Worm (Caenorhabditis elegans): ENCODE results near the gene cdk-11.2.
A peak's percentile ranks its signal among the peaks of the same experiment; 100 is the strongest.

Gene cdk-11.2

ce11 chrX:10444705-10445104 lies 25.1 kb upstream of the cdk-11.2 start, which contains the start of gene C39B10.4:
C39B10.4 (plus strand) TSS chrX:10445005.
- no peak for TF ChIP-seq ztf-11 (tag; optimal IDR thresholded peaks at IDR 0.05)
- no peak for TF ChIP-seq Y75B8A.6 (GFP tag; IDR thresholded peaks at IDR 0.05)
- no peak for TF ChIP-seq pqm-1 (tag; optimal IDR thresholded peaks at IDR 0.05)
- TF ChIP-seq php-3 (GFP tag; IDR thresholded peaks at IDR 0.05) = no peak
- TF ChIP-seq unc-62 (GFP tag; optimal IDR thresholded peaks at IDR 0.05 in 1 of 2) = no peak
- TF ChIP-seq unc-62 (tag; optimal IDR thresholded peaks at IDR 0.05) = no peak
- no peak for TF ChIP-seq zfp-2 (tag; optimal IDR thresholded peaks at IDR 0.05)
- TF ChIP-seq ceh-62 (tag; optimal IDR thresholded peaks at IDR 0.05) = no peak
- no peak for TF ChIP-seq egl-43 (GFP tag; IDR thresholded peaks at IDR 0.05)
- no peak for TF ChIP-seq lim-7 (GFP tag; IDR thresholded peaks at IDR 0.05)
- no peak for TF ChIP-seq gei-8 (GFP tag; optimal IDR thresholded peaks at IDR 0.05)
- no peak for TF ChIP-seq Y48G9A.11 (GFP tag; IDR thresholded peaks at IDR 0.05)
- TF ChIP-seq ceh-82 (tag; optimal IDR thresholded peaks at IDR 0.05) = no peak
- TF ChIP-seq hif-1 (tag; optimal IDR thresholded peaks at IDR 0.05) = no peak
- no peak for TF ChIP-seq lir-3 (tag; optimal IDR thresholded peaks at IDR 0.05)

- no peak for TF ChIP-seq php-3 (GFP tag; IDR thresholded peaks at IDR 0.05)
- TF ChIP-seq skn-1 (tag; optimal IDR thresholded peaks at IDR 0.05) = no peak
- TF ChIP-seq zip-2 (tag; optimal IDR thresholded peaks at IDR 0.05) = no peak
- TF ChIP-seq T26A8.4 (GFP tag; IDR thresholded peaks at IDR 0.05) = no peak
- no peak for TF ChIP-seq ztf-7 (tag; optimal IDR thresholded peaks at IDR 0.05)
- TF ChIP-seq ZK546.5 (tag; optimal IDR thresholded peaks at IDR 0.05) = no peak
- no peak for TF ChIP-seq dmd-6 (GFP tag; IDR thresholded peaks at IDR 0.05)
- TF ChIP-seq nhr-28 (tag; optimal IDR thresholded peaks at IDR 0.05) = no peak
- TF ChIP-seq pha-4 (GFP tag; IDR thresholded peaks at IDR 0.05) = no peak
- TF ChIP-seq pha-4 (tag; optimal IDR thresholded peaks at IDR 0.05) = no peak
- TF ChIP-seq fos-1 (tag; optimal IDR thresholded peaks at IDR 0.05) = no peak
- no peak for TF ChIP-seq Y5F2A.4 (GFP tag; optimal IDR thresholded peaks at IDR 0.05)
Measured at ce11 chrX:10443836-10444235, 24.3 kb upstream of the cdk-11.2 start, which contains the start of gene C39B10.3. C39B10.3 (plus strand) TSS chrX:10444136.

- TF ChIP-seq dve-1 (tag; optimal IDR thresholded peaks at IDR 0.05; ENCODE audit: insufficient read depth) = peak; percentile 41
- TF ChIP-seq D1046.2 (GFP tag; IDR thresholded peaks at IDR 0.05) = no peak
- TF ChIP-seq jun-1 (tag; optimal IDR thresholded peaks at IDR 0.05) = no peak
- TF ChIP-seq daf-8 (GFP tag; IDR thresholded peaks at IDR 0.05) = no peak
- TF ChIP-seq hlh-11 (tag; optimal IDR thresholded peaks at IDR 0.05) = no peak
- peak; percentile 52 for TF ChIP-seq pqm-1 (tag; optimal IDR thresholded peaks at IDR 0.05)
- TF ChIP-seq aha-1 (tag) = peak; percentile 40
- peak in 1 of 2 experiments; percentile 32 for TF ChIP-seq unc-62 (GFP tag; optimal IDR thresholded peaks at IDR 0.05 in 1 of 2)
- no peak for TF ChIP-seq unc-62 (tag; optimal IDR thresholded peaks at IDR 0.05)
Measured at ce11 chrX:10440781-10441180, 21.2 kb upstream of the cdk-11.2 start.

ce11 chrX:10437421-10437820 lies 17.9 kb upstream of the cdk-11.2 start:
- TF ChIP-seq nhr-77 (tag; optimal IDR thresholded peaks at IDR 0.05) = no peak
- no peak for TF ChIP-seq rbr-2 (tag; optimal IDR thresholded peaks at IDR 0.05)
- TF ChIP-seq ztf-7 (tag; optimal IDR thresholded peaks at IDR 0.05) = no peak
- no peak for TF ChIP-seq egl-43 (GFP tag; IDR thresholded peaks at IDR 0.05)
- TF ChIP-seq F26F4.8 (GFP tag; conservative IDR thresholded peaks at IDR 0.05) = no peak
- no peak for TF ChIP-seq dmd-8 (GFP tag; IDR thresholded peaks at IDR 0.05)
- TF ChIP-seq ceh-28 (tag; optimal IDR thresholded peaks at IDR 0.05) = no peak
- TF ChIP-seq lin-13 (GFP tag; optimal IDR thresholded peaks at IDR 0.05) = no peak
- TF ChIP-seq Y48G9A.11 (GFP tag; IDR thresholded peaks at IDR 0.05) = no peak
- TF ChIP-seq unc-39 (tag; optimal IDR thresholded peaks at IDR 0.05) = no peak

Data from whole organism, L4 larva.